Fruit fly (Drosophila melanogaster) S2 (cell line): ENCODE measurements around the gene CG14440.

Source experiments
- CG8478 ChIP-seq: fragments of >200 bp; optimal IDR thresholded peaks from 2 replicates; lab custom pipeline; 2018
- CTCF ChIP-seq, 2 experiments: fragments of >200 bp; optimal IDR thresholded peaks; 2 replicates each; lab custom pipeline; 2018

- TF ChIP-seq CG8478 (lab: Kevin White, UChicago): no peak
- TF ChIP-seq CTCF (optimal IDR thresholded peaks at IDR 0.05; lab: Kevin White, UChicago): no peak
Measured at dm6 chrX:6705890-6706289, 7.5 kb upstream of the CG14440 start.
